Fruit fly (Drosophila melanogaster): ENCODE measurements around the gene Coq3.
A peak's percentile ranks its signal among the peaks of the same experiment; 100 is the strongest.

The Coq3 gene

DNA sequence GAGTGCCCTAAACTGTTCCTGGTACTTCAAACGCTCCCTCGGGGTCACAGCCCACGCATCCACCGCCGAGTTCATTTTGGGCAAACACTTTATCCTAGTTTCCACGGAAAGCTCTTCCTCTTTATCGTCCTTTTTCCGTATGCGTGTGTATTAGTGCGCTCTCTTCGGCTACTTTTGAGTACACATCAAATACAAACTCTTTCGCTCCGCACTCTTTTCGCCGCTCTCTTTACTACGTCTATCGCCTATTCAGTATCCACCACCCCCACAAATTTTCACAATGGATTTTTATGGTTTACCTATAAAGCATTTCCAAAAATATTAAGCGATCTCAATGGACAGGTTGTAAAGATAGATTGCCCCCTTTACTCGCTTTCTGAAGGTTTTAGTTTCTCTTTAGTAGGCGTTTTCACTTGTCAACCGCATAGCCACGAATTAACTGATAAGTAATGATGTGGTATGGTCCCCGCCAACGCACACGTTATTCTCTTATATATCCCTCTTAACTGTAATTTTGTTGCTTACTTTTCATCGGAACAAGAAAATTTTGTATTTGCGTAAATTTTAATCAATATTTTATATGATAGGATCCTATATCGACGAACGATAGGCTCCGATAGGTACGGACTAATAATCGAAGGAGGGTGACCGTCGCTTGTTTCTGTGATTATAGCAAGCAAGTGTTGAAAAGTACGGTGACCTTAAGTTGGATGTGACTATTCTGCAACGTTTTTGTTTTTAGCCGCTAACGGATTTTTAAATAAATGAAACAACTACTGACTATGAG lies 16.5 kb downstream of the Coq3 start, which contains the start of gene Dap160:
TSS of gene Dap160 (minus strand) at position 634 of the 787 bp plus-strand sequence.
- TF ChIP-seq CG1620 (GFP tag; optimal IDR thresholded peaks at IDR 0.05) (peak; percentile 71), CG12768 (GFP tag; optimal IDR thresholded peaks at IDR 0.05) (no peak), kay (GFP tag; ENCODE audit: borderline replicate concordance) (no peak), cic (GFP tag; optimal IDR thresholded peaks at IDR 0.05) (peak; percentile 20), tj (GFP tag; optimal IDR thresholded peaks at IDR 0.05) (peak; percentile 96), CG33017 (tag; optimal IDR thresholded peaks at IDR 0.05) (no peak), cnc (optimal IDR thresholded peaks at IDR 0.05) (no peak), bab1 (GFP tag; optimal IDR thresholded peaks at IDR 0.05) (peak; percentile 34), Mnt (GFP tag; optimal IDR thresholded peaks at IDR 0.05) (peak; percentile 58), Hr96 (GFP tag; optimal IDR thresholded peaks at IDR 0.05) (no peak), Crg-1 (GFP tag; optimal IDR thresholded peaks at IDR 0.05) (peak; percentile 30), toe (GFP tag; optimal IDR thresholded peaks at IDR 0.05) (peak; percentile 43), ovo (GFP tag; optimal IDR thresholded peaks at IDR 0.05) (no peak), pad (GFP tag; optimal IDR thresholded peaks at IDR 0.05) (peak; percentile 31), CG7101 (tag; optimal IDR thresholded peaks at IDR 0.05) (peak; percentile 0), Clk (GFP tag; optimal IDR thresholded peaks at IDR 0.05) (no peak), CG14711 (tag; optimal IDR thresholded peaks at IDR 0.05) (peak; percentile 28), CG7045 (GFP tag; optimal IDR thresholded peaks at IDR 0.05) (no peak), CG5204 (GFP tag; optimal IDR thresholded peaks at IDR 0.05) (no peak), CG11617 (GFP tag; optimal IDR thresholded peaks at IDR 0.05) (no peak)

DNA sequence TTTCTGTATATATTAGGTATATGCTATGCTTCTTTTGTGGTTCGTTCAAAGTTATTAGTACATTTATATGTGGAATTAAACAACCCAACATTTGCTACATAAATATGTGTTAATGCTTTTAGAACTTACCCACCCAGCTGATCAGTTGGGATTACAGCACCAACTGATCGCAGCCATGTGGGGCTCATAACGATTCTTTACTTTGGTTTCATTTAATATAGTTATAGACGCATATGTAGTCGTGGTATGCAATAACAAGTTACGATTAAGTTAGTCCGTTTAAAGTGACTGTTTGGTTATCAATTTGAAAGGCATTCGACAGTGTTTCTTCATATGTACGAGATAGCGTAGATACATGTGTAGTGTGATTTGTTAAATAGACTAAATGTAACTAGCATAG lies 22.6 kb downstream of the Coq3 start:
- no peak for TF ChIP-seq tj (GFP tag; optimal IDR thresholded peaks at IDR 0.05)
- peak; percentile 91 for TF ChIP-seq kay (GFP tag; ENCODE audit: borderline replicate concordance)

DNA sequence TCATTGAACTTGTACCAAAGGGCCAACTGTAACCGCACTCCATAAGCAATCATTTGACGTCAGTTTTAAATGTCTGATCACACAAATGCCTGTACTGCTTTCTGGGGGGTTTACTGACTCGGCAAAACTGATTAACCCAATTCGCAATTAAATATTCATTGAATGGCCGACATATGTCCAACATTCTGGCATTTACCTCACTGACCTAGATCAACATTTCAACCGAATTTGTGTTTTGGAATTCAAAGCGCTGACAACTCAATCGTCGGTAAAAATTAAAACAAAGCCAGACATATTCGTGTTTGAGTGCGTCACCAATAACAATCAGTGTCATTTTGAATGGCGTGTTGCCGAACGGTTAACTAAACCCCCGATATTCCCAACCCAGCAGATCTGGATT lies 42.7 kb downstream of the Coq3 start:
- no peak for TF ChIP-seq pad (GFP tag; optimal IDR thresholded peaks at IDR 0.05)
- no peak for TF ChIP-seq CG1620 (GFP tag; optimal IDR thresholded peaks at IDR 0.05)
- TF ChIP-seq CG5204 (GFP tag; optimal IDR thresholded peaks at IDR 0.05), result no peak
- TF ChIP-seq tj (GFP tag; optimal IDR thresholded peaks at IDR 0.05), result peak; percentile 83
- TF ChIP-seq kay (GFP tag; ENCODE audit: borderline replicate concordance), result peak; percentile 30
- TF ChIP-seq ovo (GFP tag; optimal IDR thresholded peaks at IDR 0.05), result no peak
- no peak for TF ChIP-seq CG7101 (tag; optimal IDR thresholded peaks at IDR 0.05)
- no peak for TF ChIP-seq toe (GFP tag; optimal IDR thresholded peaks at IDR 0.05)
- peak; percentile 27 for TF ChIP-seq bab1 (GFP tag; optimal IDR thresholded peaks at IDR 0.05)
- TF ChIP-seq CG11617 (GFP tag; optimal IDR thresholded peaks at IDR 0.05), result no peak
- TF ChIP-seq cic (GFP tag; optimal IDR thresholded peaks at IDR 0.05), result no peak
- TF ChIP-seq CG12768 (GFP tag; optimal IDR thresholded peaks at IDR 0.05), result no peak
- no peak for TF ChIP-seq Clk (GFP tag; optimal IDR thresholded peaks at IDR 0.05)
- TF ChIP-seq CG14711 (tag; optimal IDR thresholded peaks at IDR 0.05), result no peak
- TF ChIP-seq CG33017 (tag; optimal IDR thresholded peaks at IDR 0.05), result no peak
- TF ChIP-seq Mnt (GFP tag; optimal IDR thresholded peaks at IDR 0.05), result no peak
- TF ChIP-seq Crg-1 (GFP tag; optimal IDR thresholded peaks at IDR 0.05), result no peak
- TF ChIP-seq cnc (optimal IDR thresholded peaks at IDR 0.05), result no peak
- TF ChIP-seq CG7045 (GFP tag; optimal IDR thresholded peaks at IDR 0.05), result no peak

DNA sequence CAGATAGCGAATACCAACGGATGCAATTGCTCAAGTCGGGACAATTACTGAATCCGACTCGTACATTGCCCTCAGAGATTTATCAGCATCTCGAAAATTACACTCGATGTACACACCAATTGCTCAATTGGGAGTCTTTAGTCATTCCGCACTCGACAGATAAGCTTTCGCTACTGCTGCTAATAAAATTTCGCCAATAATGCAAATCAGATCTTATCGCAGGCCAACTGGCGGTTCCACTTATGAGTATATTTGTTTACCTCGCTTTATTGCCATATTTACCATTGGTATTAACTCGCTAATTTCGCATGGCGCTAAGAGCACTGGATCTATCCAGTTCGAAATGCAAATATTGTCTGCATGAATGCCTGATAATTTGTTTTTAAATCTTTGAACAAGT lies 44.9 kb downstream of the Coq3 start:
- TF ChIP-seq tj (GFP tag; optimal IDR thresholded peaks at IDR 0.05) (no peak), CG12768 (GFP tag; optimal IDR thresholded peaks at IDR 0.05) (no peak), Mnt (GFP tag; optimal IDR thresholded peaks at IDR 0.05) (no peak), toe (GFP tag; optimal IDR thresholded peaks at IDR 0.05) (no peak), bab1 (GFP tag; optimal IDR thresholded peaks at IDR 0.05) (no peak), CG1620 (GFP tag; optimal IDR thresholded peaks at IDR 0.05) (no peak), CG7101 (tag; optimal IDR thresholded peaks at IDR 0.05) (no peak), ovo (GFP tag; optimal IDR thresholded peaks at IDR 0.05) (no peak), CG14711 (tag; optimal IDR thresholded peaks at IDR 0.05) (no peak), Clk (GFP tag; optimal IDR thresholded peaks at IDR 0.05) (no peak), kay (GFP tag; ENCODE audit: borderline replicate concordance) (no peak), Hr96 (GFP tag; optimal IDR thresholded peaks at IDR 0.05) (no peak), CG5204 (GFP tag; optimal IDR thresholded peaks at IDR 0.05) (no peak)

DNA sequence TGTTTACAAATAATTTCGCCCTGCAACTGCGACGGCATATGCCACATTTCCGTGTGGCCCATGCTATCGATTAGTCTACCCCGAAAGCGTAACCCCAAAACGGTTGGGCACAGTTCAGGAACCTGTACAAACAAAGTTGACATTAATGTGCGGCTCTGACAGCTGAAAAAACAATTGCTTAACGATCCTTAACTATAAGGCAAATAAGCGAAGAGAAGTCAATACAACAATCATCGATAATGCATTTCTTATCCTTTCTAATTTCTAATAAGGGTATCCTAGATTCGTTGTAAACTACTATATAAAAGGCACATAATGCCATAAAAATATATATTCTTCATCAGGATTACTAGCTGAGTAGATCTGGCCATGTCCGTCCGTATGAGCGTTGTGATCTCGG lies 46.6 kb downstream of the Coq3 start:
- TF ChIP-seq CG1620 (GFP tag; optimal IDR thresholded peaks at IDR 0.05) (no peak), CG11617 (GFP tag; optimal IDR thresholded peaks at IDR 0.05) (no peak), CG7101 (tag; optimal IDR thresholded peaks at IDR 0.05) (no peak), Hr96 (GFP tag; optimal IDR thresholded peaks at IDR 0.05) (no peak), Clk (GFP tag; optimal IDR thresholded peaks at IDR 0.05) (no peak), CG33017 (tag; optimal IDR thresholded peaks at IDR 0.05) (no peak), CG12768 (GFP tag; optimal IDR thresholded peaks at IDR 0.05) (no peak), CG7045 (GFP tag; optimal IDR thresholded peaks at IDR 0.05) (no peak)

DNA sequence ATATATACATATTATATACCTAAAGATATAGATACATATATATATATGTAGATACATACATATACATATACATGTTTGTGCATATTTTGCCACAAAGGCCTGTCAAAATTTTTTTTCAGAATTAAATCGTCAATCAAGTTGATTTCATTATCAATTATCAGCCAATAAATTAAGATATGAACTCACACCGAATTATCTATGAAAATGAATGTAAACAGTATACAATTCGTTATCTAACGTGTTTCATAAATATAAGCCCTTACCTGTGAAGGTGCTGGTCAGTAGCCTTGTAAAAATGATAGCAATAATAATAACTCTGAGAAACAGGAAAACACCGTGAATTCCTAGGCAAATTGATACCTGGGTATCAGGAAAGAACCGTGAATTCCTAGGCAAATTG lies 48.7 kb downstream of the Coq3 start:
- TF ChIP-seq Hr96 (GFP tag; optimal IDR thresholded peaks at IDR 0.05) (no peak), toe (GFP tag; optimal IDR thresholded peaks at IDR 0.05) (no peak), CG5204 (GFP tag; optimal IDR thresholded peaks at IDR 0.05) (no peak), CG14711 (tag; optimal IDR thresholded peaks at IDR 0.05) (no peak), CG11617 (GFP tag; optimal IDR thresholded peaks at IDR 0.05) (no peak), CG12768 (GFP tag; optimal IDR thresholded peaks at IDR 0.05) (no peak), bab1 (GFP tag; optimal IDR thresholded peaks at IDR 0.05) (no peak), ovo (GFP tag; optimal IDR thresholded peaks at IDR 0.05) (no peak), tj (GFP tag; optimal IDR thresholded peaks at IDR 0.05) (no peak), Mnt (GFP tag; optimal IDR thresholded peaks at IDR 0.05) (no peak), CG7045 (GFP tag; optimal IDR thresholded peaks at IDR 0.05) (no peak)
